Worm (Caenorhabditis elegans): ENCODE measurements around the gene col-176.

DNA sequence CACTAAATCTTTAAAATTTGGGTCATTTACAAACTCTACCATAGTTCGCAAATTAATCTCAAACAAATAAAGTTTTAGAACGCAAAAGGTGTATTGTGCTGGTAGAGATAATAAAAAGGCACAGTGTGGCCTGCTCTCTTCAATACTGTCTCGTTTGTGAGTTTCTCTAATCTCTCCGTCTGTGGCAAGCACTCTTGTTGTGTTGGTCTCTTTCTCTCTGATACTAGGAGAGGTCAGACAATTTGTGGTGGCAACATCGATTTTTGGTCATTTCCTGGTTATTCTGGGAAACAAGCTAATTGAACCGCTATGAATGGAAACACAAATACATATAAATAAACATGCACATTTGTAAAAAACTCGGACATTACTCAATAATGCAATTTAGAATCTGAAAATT is 3.2 kb upstream of the col-176 start, which contains the start of gene ZC373.5:
- no peak for TF ChIP-seq dao-5 (tag; optimal IDR thresholded peaks at IDR 0.05)
- TF ChIP-seq W03F9.2 (tag; optimal IDR thresholded peaks at IDR 0.05), result no peak
